Worm (Caenorhabditis elegans): ENCODE data around the gene sec-61.G.

sec-61.G gene

ce11 chrV:10940571-10940991 is 43.6 kb upstream of the sec-61.G start (continued):
- peak; percentile 61 for TF ChIP-seq mes-2 (tag; optimal IDR thresholded peaks at IDR 0.05; ENCODE audit: poor library complexity, severe bottlenecking)
- peak; percentile 85; the same call in 1 of the 2 replicates for TF ChIP-seq dmd-6 (GFP tag; IDR thresholded peaks at IDR 0.05)

ce11 chrV:10939990-10940570 is 43.1 kb upstream of the sec-61.G start:
- peak; percentile 96 for TF ChIP-seq mxl-2 (GFP tag; conservative IDR thresholded peaks at IDR 0.05)
- TF ChIP-seq madf-5 (GFP tag; IDR thresholded peaks at IDR 0.05), result no peak
- no peak for TF ChIP-seq rbr-2 (tag; optimal IDR thresholded peaks at IDR 0.05)
- TF ChIP-seq dmd-9 (GFP tag; IDR thresholded peaks at IDR 0.05), result no peak
- no peak for TF ChIP-seq cey-2 (tag; optimal IDR thresholded peaks at IDR 0.05; ENCODE audit: borderline replicate concordance, insufficient read depth)
- TF ChIP-seq unc-62 (GFP tag; optimal IDR thresholded peaks at IDR 0.05 in 1 of 2), result peak in 1 of 2 experiments; percentile 44
- no peak for TF ChIP-seq unc-62 (tag; optimal IDR thresholded peaks at IDR 0.05)
- peak; percentile 84 for TF ChIP-seq php-3 (GFP tag; IDR thresholded peaks at IDR 0.05)
- peak; percentile 32; the same call in 1 of the 2 replicates for TF ChIP-seq ceh-20 (GFP tag; IDR thresholded peaks at IDR 0.05)
- no peak for TF ChIP-seq unc-39 (tag; optimal IDR thresholded peaks at IDR 0.05)
- TF ChIP-seq dve-1 (tag; optimal IDR thresholded peaks at IDR 0.05; ENCODE audit: insufficient read depth), result peak; percentile 46
- TF ChIP-seq hlh-30 (tag; optimal IDR thresholded peaks at IDR 0.05; ENCODE audit: insufficient read depth), result peak; percentile 80
- TF ChIP-seq Y48G9A.11 (GFP tag; IDR thresholded peaks at IDR 0.05), result no peak
- no peak for TF ChIP-seq pqm-1 (tag; optimal IDR thresholded peaks at IDR 0.05)
- peak; percentile 72 for TF ChIP-seq aha-1 (tag)
- no peak for TF ChIP-seq nhr-48 (tag; optimal IDR thresholded peaks at IDR 0.05)
- no peak for TF ChIP-seq set-16 (GFP tag; IDR thresholded peaks at IDR 0.05)

DNA sequence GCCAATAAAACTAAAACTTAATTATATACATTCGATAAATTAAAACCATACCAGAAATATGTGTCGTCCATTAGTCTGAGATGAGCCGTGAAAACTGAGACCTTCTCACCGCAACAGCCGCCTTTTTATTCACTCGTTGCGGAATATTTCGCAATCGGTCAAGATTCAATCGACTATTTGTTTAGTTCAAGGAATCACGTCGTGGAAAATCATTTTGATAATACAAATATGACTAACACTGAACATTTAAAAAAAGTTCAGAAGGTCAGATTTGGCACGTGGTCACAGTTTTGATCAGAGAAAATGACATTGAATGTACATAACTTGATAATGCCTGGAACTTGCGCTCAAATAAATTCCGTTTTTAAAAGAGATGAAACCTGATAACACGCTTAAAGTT is 41.8 kb upstream of the sec-61.G start, which contains the start of gene F17C11.11:
TSS of gene F17C11.11 (minus strand) at position 79 of the 400 bp plus-strand sequence.
- TF ChIP-seq hlh-30 (tag; optimal IDR thresholded peaks at IDR 0.05; ENCODE audit: insufficient read depth), result peak; percentile 75
- peak; percentile 83 for TF ChIP-seq aha-1 (tag)
- peak; percentile 88 for TF ChIP-seq dve-1 (tag; optimal IDR thresholded peaks at IDR 0.05; ENCODE audit: insufficient read depth)
- no peak for TF ChIP-seq ceh-32 (tag; optimal IDR thresholded peaks at IDR 0.05; ENCODE audit: poor library complexity)
- peak; percentile 24 for TF ChIP-seq nhr-48 (tag; optimal IDR thresholded peaks at IDR 0.05)
- TF ChIP-seq cey-2 (tag; optimal IDR thresholded peaks at IDR 0.05; ENCODE audit: borderline replicate concordance, insufficient read depth), result peak; percentile 43
- TF ChIP-seq egl-43 (GFP tag; IDR thresholded peaks at IDR 0.05), result no peak
- peak; percentile 77 for TF ChIP-seq dmd-6 (GFP tag; IDR thresholded peaks at IDR 0.05)
- TF ChIP-seq aly-2 (tag; optimal IDR thresholded peaks at IDR 0.05), result no peak
- TF ChIP-seq nhr-6 (tag; optimal IDR thresholded peaks at IDR 0.05), result peak; percentile 36
- 0 out of 2 replicates have a peak, but pooled peaks have one; percentile 9 for TF ChIP-seq tra-1 (GFP tag; IDR thresholded peaks at IDR 0.05)
- TF ChIP-seq mdl-1 (tag; optimal IDR thresholded peaks at IDR 0.05), result peak in 1 of 2 experiments; percentile 44
- TF ChIP-seq ceh-62 (tag; optimal IDR thresholded peaks at IDR 0.05), result no peak
- no peak for TF ChIP-seq ceh-20 (GFP tag; IDR thresholded peaks at IDR 0.05)
- TF ChIP-seq mxl-3 (GFP tag; optimal IDR thresholded peaks at IDR 0.05), result peak; percentile 35
- peak; percentile 96 for TF ChIP-seq zip-2 (tag; optimal IDR thresholded peaks at IDR 0.05)
- no peak for TF ChIP-seq F49E8.2 (tag; optimal IDR thresholded peaks at IDR 0.05; ENCODE audit: borderline replicate concordance)
- peak; percentile 63 for TF ChIP-seq hlh-11 (tag; optimal IDR thresholded peaks at IDR 0.05)
- TF ChIP-seq skn-1 (tag; optimal IDR thresholded peaks at IDR 0.05), result no peak
- TF ChIP-seq zip-11 (GFP tag; IDR thresholded peaks at IDR 0.05), result no peak
- TF ChIP-seq unc-39 (tag; optimal IDR thresholded peaks at IDR 0.05), result no peak
- no peak for TF ChIP-seq arid-1 (GFP tag; conservative IDR thresholded peaks at IDR 0.05)
- TF ChIP-seq F44E2.7 (GFP tag; IDR thresholded peaks at IDR 0.05), result no peak
- TF ChIP-seq ztf-7 (tag; optimal IDR thresholded peaks at IDR 0.05), result peak; percentile 76
- TF ChIP-seq hif-1 (tag; optimal IDR thresholded peaks at IDR 0.05), result peak in 1 of 2 experiments; percentile 6
- TF ChIP-seq daf-16 (GFP tag; optimal IDR thresholded peaks at IDR 0.05), result no peak
- peak; percentile 77 for TF ChIP-seq daf-16 (tag; optimal IDR thresholded peaks at IDR 0.05)
